Worm (Caenorhabditis elegans): Measurements from ENCODE around the gene E02C12.10.

The E02C12.10 gene

ce11 chrV:9378335-9378734 lies at the start of gene E02C12.10:
E02C12.10 (minus strand) TSS chrV:9378409.
- TF ChIP-seq W03F9.2 (tag; optimal IDR thresholded peaks at IDR 0.05), result no peak
- no peak for TF ChIP-seq dao-5 (tag; optimal IDR thresholded peaks at IDR 0.05)
- no peak for TF ChIP-seq him-1 (tag; optimal IDR thresholded peaks at IDR 0.05)

ce11 chrV:9427075-9427474 lies 48.9 kb upstream of the E02C12.10 start, which contains the start of gene F36D4.6:
F36D4.6 (minus strand) TSS chrV:9427175.
- TF ChIP-seq him-1 (tag; optimal IDR thresholded peaks at IDR 0.05) (no peak), dao-5 (tag; optimal IDR thresholded peaks at IDR 0.05) (no peak), W03F9.2 (tag; optimal IDR thresholded peaks at IDR 0.05) (no peak)

- TF ChIP-seq dao-5 (tag; optimal IDR thresholded peaks at IDR 0.05) (no peak), W03F9.2 (tag; optimal IDR thresholded peaks at IDR 0.05) (peak; percentile 35), him-1 (tag; optimal IDR thresholded peaks at IDR 0.05) (no peak)
Observed at ce11 chrV:9425593-9425992, 47.4 kb upstream of the E02C12.10 start, which contains the start of gene F36D4.5. F36D4.5 (minus strand) TSS chrV:9425817.

ce11 chrV:9424514-9424913 lies 46.3 kb upstream of the E02C12.10 start:
- no peak for TF ChIP-seq him-1 (tag; optimal IDR thresholded peaks at IDR 0.05)
- TF ChIP-seq W03F9.2 (tag; optimal IDR thresholded peaks at IDR 0.05), result no peak
- no peak for TF ChIP-seq dao-5 (tag; optimal IDR thresholded peaks at IDR 0.05)

ce11 chrV:9423539-9423938 lies 45.3 kb upstream of the E02C12.10 start:
- no peak for TF ChIP-seq W03F9.2 (tag; optimal IDR thresholded peaks at IDR 0.05)
- TF ChIP-seq him-1 (tag; optimal IDR thresholded peaks at IDR 0.05), result no peak
- no peak for TF ChIP-seq dao-5 (tag; optimal IDR thresholded peaks at IDR 0.05)

- TF ChIP-seq W03F9.2 (tag; optimal IDR thresholded peaks at IDR 0.05) (no peak), dao-5 (tag; optimal IDR thresholded peaks at IDR 0.05) (no peak), him-1 (tag; optimal IDR thresholded peaks at IDR 0.05) (no peak)
Observed at ce11 chrV:9422745-9423144, 44.5 kb upstream of the E02C12.10 start.

ce11 chrV:9416624-9417023 lies 38.4 kb upstream of the E02C12.10 start, which contains the start of gene F36D4.1:
F36D4.1 (plus strand) TSS chrV:9416924.
- TF ChIP-seq W03F9.2 (tag; optimal IDR thresholded peaks at IDR 0.05) (no peak), him-1 (tag; optimal IDR thresholded peaks at IDR 0.05) (no peak), dao-5 (tag; optimal IDR thresholded peaks at IDR 0.05) (no peak)

ce11 chrV:9414516-9414915 lies 36.3 kb upstream of the E02C12.10 start, which contains the start of gene F36D4.4:
F36D4.4 (minus strand) TSS chrV:9414616.
- TF ChIP-seq him-1 (tag; optimal IDR thresholded peaks at IDR 0.05) (no peak), W03F9.2 (tag; optimal IDR thresholded peaks at IDR 0.05) (no peak), dao-5 (tag; optimal IDR thresholded peaks at IDR 0.05) (no peak)

- TF ChIP-seq dao-5 (tag; optimal IDR thresholded peaks at IDR 0.05), result no peak
- TF ChIP-seq him-1 (tag; optimal IDR thresholded peaks at IDR 0.05), result no peak
- TF ChIP-seq W03F9.2 (tag; optimal IDR thresholded peaks at IDR 0.05), result no peak
Observed at ce11 chrV:9408869-9409268, 30.7 kb upstream of the E02C12.10 start.

ce11 chrV:9406890-9407289 lies 28.7 kb upstream of the E02C12.10 start:
- TF ChIP-seq W03F9.2 (tag; optimal IDR thresholded peaks at IDR 0.05), result no peak
- TF ChIP-seq dao-5 (tag; optimal IDR thresholded peaks at IDR 0.05), result no peak
- no peak for TF ChIP-seq him-1 (tag; optimal IDR thresholded peaks at IDR 0.05)

ce11 chrV:9399886-9400373 lies 21.7 kb upstream of the E02C12.10 start, which contains the start of gene trpp-4:
trpp-4 (plus strand) TSS chrV:9400327.
- TF ChIP-seq W03F9.2 (tag; optimal IDR thresholded peaks at IDR 0.05) (no peak), dao-5 (tag; optimal IDR thresholded peaks at IDR 0.05) (no peak), him-1 (tag; optimal IDR thresholded peaks at IDR 0.05) (no peak)

ce11 chrV:9394938-9395639 lies 16.9 kb upstream of the E02C12.10 start:
- TF ChIP-seq W03F9.2 (tag; optimal IDR thresholded peaks at IDR 0.05), result no peak
- no peak for TF ChIP-seq dao-5 (tag; optimal IDR thresholded peaks at IDR 0.05)
- no peak for TF ChIP-seq him-1 (tag; optimal IDR thresholded peaks at IDR 0.05)

- TF ChIP-seq dao-5 (tag; optimal IDR thresholded peaks at IDR 0.05), result no peak
- TF ChIP-seq W03F9.2 (tag; optimal IDR thresholded peaks at IDR 0.05), result no peak
- TF ChIP-seq him-1 (tag; optimal IDR thresholded peaks at IDR 0.05), result no peak
Observed at ce11 chrV:9391959-9392358, 13.8 kb upstream of the E02C12.10 start.

ce11 chrV:9386143-9386542 lies 7.9 kb upstream of the E02C12.10 start, which contains the start of gene hum-2:
hum-2 (plus strand) TSS chrV:9386175.
- TF ChIP-seq dao-5 (tag; optimal IDR thresholded peaks at IDR 0.05) (no peak), him-1 (tag; optimal IDR thresholded peaks at IDR 0.05) (no peak), W03F9.2 (tag; optimal IDR thresholded peaks at IDR 0.05) (no peak)

All from whole organism, L4/young adult.